Fruit fly (Drosophila melanogaster) ovary, adult (tissue): ENCODE measurements around the gene CG31265.

Experiments used
- CG17801 ChIP-seq: fragments of 200-800 bp; optimal IDR thresholded peaks from 2 replicates; lab custom pipeline; 2019; ENCODE audit warnings: missing biosample characterization, mild to moderate bottlenecking, missing genetic modification characterization, moderate library complexity; ENCODE audit not compliant: partially characterized antibody

CG31265 gene

DNA sequence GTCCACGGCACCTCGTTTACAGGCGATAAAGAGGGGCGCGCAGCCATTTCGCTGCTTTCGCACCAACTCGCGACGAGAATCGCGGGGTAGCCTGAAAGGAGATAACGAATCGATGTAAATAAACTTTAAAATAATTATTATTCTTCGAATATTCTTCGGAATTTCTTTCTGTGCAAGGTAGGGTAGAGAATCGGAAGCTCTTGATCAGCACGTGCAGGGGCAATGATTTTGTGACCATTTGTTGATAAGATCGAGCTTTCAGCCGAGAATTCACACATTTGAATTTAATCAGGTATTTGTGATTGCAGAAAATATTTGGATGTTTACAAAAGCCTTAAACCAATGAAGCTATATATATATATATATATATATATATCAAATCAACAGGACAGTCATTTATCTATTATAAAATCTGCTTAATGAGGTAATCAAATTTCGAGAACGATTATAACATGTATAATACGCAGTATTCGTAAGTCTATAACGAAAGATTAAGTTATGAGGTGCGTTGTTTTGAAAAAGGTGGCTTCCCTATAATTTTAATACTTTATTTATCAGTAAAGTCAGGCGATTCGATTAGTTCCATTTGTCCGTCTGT is 19.7 kb downstream of the CG31265 start:
- TF ChIP-seq CG17801, result no peak

DNA sequence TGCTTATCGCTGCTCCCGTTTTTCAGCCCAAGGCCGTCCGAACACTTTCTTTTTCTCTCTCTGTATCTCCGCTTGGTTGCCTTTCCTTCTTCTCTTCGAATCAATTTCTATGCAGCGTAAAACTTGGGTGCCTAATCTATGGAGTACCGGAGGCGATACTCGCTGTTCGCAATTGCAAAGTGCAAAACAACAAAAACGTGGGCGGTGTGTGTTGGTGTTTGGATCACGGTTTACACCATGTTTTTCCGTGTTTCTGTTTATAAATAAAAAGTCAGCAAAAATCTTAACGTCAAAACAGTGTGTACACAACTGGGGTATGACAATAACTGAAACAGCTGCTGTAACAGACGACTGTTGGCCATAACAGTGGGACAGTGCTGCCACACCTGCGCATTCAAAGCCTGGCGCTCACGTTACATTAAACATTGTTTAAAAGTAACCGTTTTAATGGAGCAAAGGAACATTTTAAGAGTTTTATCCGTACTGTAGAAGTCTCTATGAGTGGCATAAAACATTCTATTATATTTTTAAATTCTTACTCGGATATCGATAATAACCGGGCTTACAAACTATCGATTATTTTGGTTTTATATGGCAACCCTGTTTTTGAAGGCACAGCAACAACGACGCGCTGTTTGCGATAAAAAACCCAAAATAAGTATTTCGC is 21.2 kb downstream of the CG31265 start, which contains the start of the genes m-cup and Det:
TSS of gene m-cup (minus strand) at position 333 of the 667 bp plus-strand sequence.
TSS of gene Det (plus strand) at position 588 of the 667 bp plus-strand sequence.
- TF ChIP-seq CG17801, result peak; percentile 44

DNA sequence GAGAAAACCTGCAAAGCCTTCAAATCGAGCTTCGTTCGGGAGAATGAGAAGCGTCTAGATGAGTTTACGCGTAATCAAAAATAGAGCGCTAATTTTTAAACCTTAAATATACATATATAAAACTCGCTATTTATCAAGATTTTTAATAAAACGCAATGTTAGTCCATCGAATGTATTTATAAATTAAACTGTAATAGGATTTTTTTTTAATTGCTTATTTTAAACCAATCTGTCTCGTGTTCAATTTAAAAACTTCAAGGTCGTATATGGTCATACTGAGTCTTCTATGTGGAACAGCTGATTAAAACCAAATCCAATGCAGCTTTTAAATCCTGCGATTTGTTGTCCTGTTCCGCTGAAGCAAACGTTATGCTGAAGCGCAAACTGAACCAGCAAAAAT is 22.3 kb downstream of the CG31265 start, which contains the start of gene Smug:
TSS of gene Smug (plus strand) at position 301 of the 400 bp plus-strand sequence.
- no peak for TF ChIP-seq CG17801

DNA sequence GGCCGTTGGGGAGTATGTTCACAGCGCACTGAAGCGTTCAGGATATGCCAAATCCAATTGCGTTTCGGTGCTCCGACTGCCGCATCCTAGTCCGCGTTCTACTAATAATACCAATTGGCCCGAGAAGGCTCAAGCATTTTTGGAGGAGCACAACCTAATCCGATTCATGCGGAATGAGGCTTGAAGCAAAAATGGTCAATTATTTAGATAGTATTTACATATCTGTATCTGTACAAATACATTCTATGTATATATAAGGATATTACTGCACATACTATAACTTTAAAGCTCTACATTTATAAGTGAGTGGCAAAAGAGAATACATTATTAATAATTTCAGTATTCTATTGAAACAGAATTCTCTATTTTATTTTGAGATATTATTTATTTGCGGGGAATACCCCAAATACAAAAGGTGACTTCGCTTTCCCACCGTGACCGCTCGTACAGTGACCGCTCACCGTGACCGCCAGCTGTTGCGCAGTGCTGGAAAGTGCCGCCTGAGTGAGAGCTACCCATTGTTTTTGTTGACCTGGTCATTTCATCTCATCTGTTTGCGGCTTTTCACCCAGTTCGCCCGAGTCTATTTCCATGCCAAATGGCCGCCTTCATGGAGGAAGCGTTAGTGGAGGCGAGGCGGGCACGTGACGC is 23.5 kb downstream of the CG31265 start, which contains the start of gene CG5292:
TSS of gene CG5292 (plus strand) at position 486 of the 651 bp plus-strand sequence.
- TF ChIP-seq CG17801, result peak; percentile 27

DNA sequence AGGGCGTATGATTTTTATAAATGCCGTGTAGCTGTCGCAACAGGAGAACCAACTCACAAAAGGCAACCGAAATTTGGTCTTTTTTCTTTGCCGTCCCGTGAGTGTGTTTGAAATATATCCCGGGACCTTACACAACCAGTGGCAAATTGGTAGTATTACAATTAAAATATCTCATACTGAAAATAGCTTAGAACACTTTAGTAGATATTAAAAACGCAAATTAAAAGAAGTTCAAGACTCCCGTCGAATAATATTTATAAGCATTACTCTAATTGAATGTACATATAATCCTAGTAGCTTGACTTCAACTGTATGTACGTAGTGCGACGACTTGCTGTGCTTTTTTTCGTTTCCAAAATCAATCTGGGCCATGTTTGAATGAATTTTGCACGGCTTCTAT is 50.1 kb downstream of the CG31265 start:
- no peak for TF ChIP-seq CG17801
